Fruit fly (Drosophila melanogaster) whole organism, pupa: ENCODE measurements around the gene Npc2c.

Experiments
- CG10348 ChIP-seq: fragments of 200-800 bp; sonication (Bioruptor generic); IDR thresholded peaks from 2 replicates; pipeline ENCODE4 v1.3.6; 2022; ENCODE audit warnings: missing biosample characterization, missing genetic modification characterization
- CG12605 ChIP-seq: fragments of 200-800 bp; sonication (Bioruptor generic); IDR thresholded peaks from 2 replicates; pipeline ENCODE4 v1.3.6; 2022; ENCODE audit warnings: missing biosample characterization, missing genetic modification characterization
- CG13204 ChIP-seq: fragments of 200-800 bp; sonication (Bioruptor generic); optimal IDR thresholded peaks from 2 replicates; lab custom pipeline; 2018; ENCODE audit warnings: missing biosample characterization, mild to moderate bottlenecking, missing genetic modification characterization, moderate library complexity
- CG14655 ChIP-seq: fragments of 200-800 bp; sonication (Bioruptor generic); optimal IDR thresholded peaks from 3 replicates; lab custom pipeline; 2017; ENCODE audit warnings: mild to moderate bottlenecking, missing biosample characterization, missing genetic modification reagents, missing genetic modification characterization
- CG15710 ChIP-seq: fragments of 200-800 bp; sonication (Bioruptor generic); optimal IDR thresholded peaks from 2 replicates; lab custom pipeline; 2018; ENCODE audit warnings: missing biosample characterization, mild to moderate bottlenecking, missing genetic modification characterization, moderate library complexity
- CG17806 ChIP-seq: fragments of 200-800 bp; sonication (Bioruptor generic); optimal IDR thresholded peaks from 2 replicates; lab custom pipeline; 2018; ENCODE audit warnings: missing biosample characterization, mild to moderate bottlenecking, missing genetic modification characterization, moderate library complexity
- CG32121 ChIP-seq: fragments of 200-800 bp; sonication (Bioruptor generic); IDR thresholded peaks from 2 replicates; pipeline ENCODE4 v1.3.6; 2022; ENCODE audit warnings: missing biosample characterization, missing genetic modification characterization
- CG34367 ChIP-seq: fragments of 200-800 bp; sonication (Bioruptor generic); optimal IDR thresholded peaks from 2 replicates; lab custom pipeline; 2018; ENCODE audit warnings: missing biosample characterization, mild to moderate bottlenecking, missing genetic modification characterization
- CG4496 ChIP-seq: fragments of 200-800 bp; sonication (Bioruptor generic); IDR thresholded peaks from 3 replicates; pipeline ENCODE4 v1.3.6; 2022; ENCODE audit warnings: missing biosample characterization, missing genetic modification characterization
- CG8159 ChIP-seq: fragments of 200-800 bp; sonication (Bioruptor generic); optimal IDR thresholded peaks from 3 replicates; lab custom pipeline; 2018; ENCODE audit warnings: missing biosample characterization, mild to moderate bottlenecking, missing genetic modification characterization, moderate library complexity
- CG8301 ChIP-seq: fragments of 200-800 bp; sonication (Bioruptor generic); optimal IDR thresholded peaks from 2 replicates; lab custom pipeline; 2018; ENCODE audit warnings: missing biosample characterization, mild to moderate bottlenecking, missing genetic modification characterization
- CG9948 ChIP-seq: fragments of 200-800 bp; sonication (Bioruptor generic); optimal IDR thresholded peaks from 2 replicates; lab custom pipeline; 2018; ENCODE audit warnings: missing biosample characterization, mild to moderate bottlenecking, missing genetic modification characterization, moderate library complexity
- D1 ChIP-seq: fragments of 200-800 bp; sonication (Bioruptor generic); optimal IDR thresholded peaks from 2 replicates; lab custom pipeline; 2018; ENCODE audit warnings: missing biosample characterization, mild to moderate bottlenecking, missing genetic modification characterization, moderate library complexity
- EcR ChIP-seq: fragments of 200-800 bp; sonication (Bioruptor generic); optimal IDR thresholded peaks from 3 replicates; lab custom pipeline; 2019; ENCODE audit warnings: missing biosample characterization, missing genetic modification characterization, mild to moderate bottlenecking, moderate library complexity, missing genetic modification reagents
- Ets98B ChIP-seq: fragments of 200-800 bp; sonication (Bioruptor generic); IDR thresholded peaks from 2 replicates; pipeline ENCODE4 v1.3.6; 2022; ENCODE audit warnings: missing biosample characterization, missing genetic modification characterization
- Pif1A ChIP-seq: fragments of 200-800 bp; sonication (Bioruptor generic); optimal IDR thresholded peaks from 3 replicates; lab custom pipeline; 2016; ENCODE audit warnings: missing biosample characterization, missing genetic modification characterization
- Pif1B ChIP-seq: fragments of 200-800 bp; sonication (Bioruptor generic); optimal IDR thresholded peaks from 3 replicates; lab custom pipeline; 2016; ENCODE audit warnings: missing biosample characterization, missing genetic modification characterization
- Snoo ChIP-seq: fragments of 200-800 bp; sonication (Bioruptor generic); optimal IDR thresholded peaks from 3 replicates; lab custom pipeline; 2017; ENCODE audit warnings: missing biosample characterization, mild to moderate bottlenecking, missing genetic modification characterization, inconsistent platforms
- fd96Ca ChIP-seq: fragments of 200-800 bp; sonication (Bioruptor generic); IDR thresholded peaks from 3 replicates; pipeline ENCODE4 v1.3.6; 2022; ENCODE audit warnings: missing biosample characterization, missing genetic modification characterization
- gl ChIP-seq: fragments of 200-800 bp; sonication (Bioruptor generic); optimal IDR thresholded peaks from 2 replicates; lab custom pipeline; 2018; ENCODE audit warnings: missing biosample characterization, mild to moderate bottlenecking, missing genetic modification characterization
- rn ChIP-seq: fragments of 200-800 bp; sonication (Bioruptor generic); IDR thresholded peaks from 2 replicates; pipeline ENCODE4 v1.3.6; 2022; ENCODE audit warnings: missing biosample characterization, missing genetic modification characterization

Npc2c gene

dm6 chr3R:10076665-10077064 lies 16.6 kb downstream of the Npc2c start:
- TF ChIP-seq CG9948 (tag; lab: Kevin White, UChicago) (no peak), D1 (tag; lab: Kevin White, UChicago) (peak; percentile 21)

- TF ChIP-seq CG34367 (tag; lab: Kevin White, UChicago): no peak
- TF ChIP-seq Pif1B (GFP tag; lab: Kevin White, UChicago): no peak
- TF ChIP-seq CG8159 (tag; lab: Kevin White, UChicago): no peak
- TF ChIP-seq fd96Ca (GFP tag; lab: Robert Waterston, UW): no peak
- no peak for TF ChIP-seq CG12605 (GFP tag; lab: Robert Waterston, UW)
- TF ChIP-seq CG32121: no peak
- no peak for TF ChIP-seq EcR (GFP tag; lab: Kevin White, UChicago)
- no peak for TF ChIP-seq Snoo (tag; lab: Kevin White, UChicago)
These were observed 18.6 kb downstream of the Npc2c start for dm6 chr3R:10078468-10079143.

- TF ChIP-seq CG15710 (peak; percentile 70), CG17806 (peak; percentile 81), CG10348 (GFP tag; lab: Robert Waterston, UW) (peak; percentile 57), CG8301 (tag; lab: Kevin White, UChicago) (peak; percentile 64), CG12605 (GFP tag; lab: Robert Waterston, UW) (peak; percentile 58), CG13204 (GFP tag; lab: Kevin White, UChicago) (no peak), CG32121 (peak; percentile 88), Snoo (tag; lab: Kevin White, UChicago) (peak; percentile 24), rn (GFP tag; lab: Robert Waterston, UW) (peak; percentile 54; the same call in 1 of the 2 replicates), CG8159 (tag; lab: Kevin White, UChicago) (peak; percentile 71), EcR (GFP tag; lab: Kevin White, UChicago) (peak; percentile 32), Pif1A (GFP tag; lab: Kevin White, UChicago) (peak; percentile 66), CG14655 (peak; percentile 54), CG4496 (GFP tag; lab: Robert Waterston, UW) (peak; percentile 87), Ets98B (GFP tag; lab: Robert Waterston, UW) (peak; percentile 85), CG9948 (tag; lab: Kevin White, UChicago) (peak; percentile 81), D1 (tag; lab: Kevin White, UChicago) (no peak), Pif1B (GFP tag; lab: Kevin White, UChicago) (peak; percentile 29), fd96Ca (GFP tag; lab: Robert Waterston, UW) (no peak), CG34367 (tag; lab: Kevin White, UChicago) (peak; percentile 78), gl (tag; lab: Kevin White, UChicago) (peak; percentile 37)
These were observed 19.4 kb downstream of the Npc2c start for dm6 chr3R:10079267-10079987.

- TF ChIP-seq EcR (GFP tag; lab: Kevin White, UChicago) (peak; percentile 87), CG4496 (GFP tag; lab: Robert Waterston, UW) (0 out of 3 replicates have a peak, but pooled peaks have one; percentile 35), CG12605 (GFP tag; lab: Robert Waterston, UW) (no peak), CG8159 (tag; lab: Kevin White, UChicago) (no peak), CG32121 (0 out of 2 replicates have a peak, but pooled peaks have one; percentile 28)
These were observed 20.6 kb downstream of the Npc2c start for dm6 chr3R:10080699-10081098.

DNA sequence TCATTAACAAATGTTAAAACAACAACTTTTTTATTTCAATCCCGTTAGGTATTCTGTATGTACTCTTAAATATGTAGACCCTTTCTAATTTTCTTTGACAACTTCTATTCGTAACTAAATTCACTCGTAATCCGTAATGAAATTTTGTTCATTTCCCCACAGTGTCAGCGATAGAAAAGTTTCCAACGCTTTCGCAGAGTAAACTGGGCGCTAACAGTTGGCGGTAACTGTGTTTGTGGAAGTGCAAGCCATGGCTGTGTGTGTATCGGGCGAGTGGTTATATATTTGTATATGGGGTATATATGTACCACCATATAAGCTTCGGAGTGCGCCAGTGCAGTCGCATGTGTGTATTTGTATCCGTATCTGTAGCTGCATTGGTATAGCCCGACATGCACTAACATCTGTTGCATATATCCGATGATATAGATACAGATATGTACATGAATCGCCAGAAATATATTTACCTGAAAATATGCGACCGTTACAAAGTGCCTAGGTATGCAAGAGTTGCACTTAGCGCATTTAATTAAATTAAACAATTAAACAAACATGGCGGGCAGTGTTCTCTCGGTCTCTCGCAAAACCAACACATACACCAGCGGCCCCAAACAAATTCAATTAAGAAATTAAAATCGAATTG lies 21.5 kb downstream of the Npc2c start:
- no peak for TF ChIP-seq CG9948 (tag; lab: Kevin White, UChicago)
- TF ChIP-seq CG15710: peak; percentile 7
- no peak for TF ChIP-seq CG12605 (GFP tag; lab: Robert Waterston, UW)
- TF ChIP-seq CG8159 (tag; lab: Kevin White, UChicago): no peak
- peak; percentile 6 for TF ChIP-seq CG17806
- TF ChIP-seq CG32121: no peak
- peak; percentile 9; the same call in 1 of the 3 replicates for TF ChIP-seq fd96Ca (GFP tag; lab: Robert Waterston, UW)
- TF ChIP-seq rn (GFP tag; lab: Robert Waterston, UW): no peak
- TF ChIP-seq CG4496 (GFP tag; lab: Robert Waterston, UW): peak; percentile 53; the same call in 1 of the 3 replicates
- TF ChIP-seq CG34367 (tag; lab: Kevin White, UChicago): no peak
- TF ChIP-seq EcR (GFP tag; lab: Kevin White, UChicago): peak; percentile 28
- TF ChIP-seq Pif1B (GFP tag; lab: Kevin White, UChicago): no peak
